Fruit fly (Drosophila melanogaster): Measurements from ENCODE around the gene Polr1D.

Gene Polr1D

dm6 chr2L:19140257-19140983 lies 5.4 kb upstream of the Polr1D start:
- TF ChIP-seq CG8159 (tag; optimal IDR thresholded peaks at IDR 0.05), result peak; percentile 57
- no peak for TF ChIP-seq CG32121 (GFP tag; IDR thresholded peaks at IDR 0.05)
- TF ChIP-seq CG12605 (GFP tag; IDR thresholded peaks at IDR 0.05), result no peak
- TF ChIP-seq CG9948 (tag; optimal IDR thresholded peaks at IDR 0.05), result peak; percentile 10
- TF ChIP-seq D1 (tag; optimal IDR thresholded peaks at IDR 0.05), result no peak
- peak; percentile 16 for TF ChIP-seq gl (tag; optimal IDR thresholded peaks at IDR 0.05)
- no peak for TF ChIP-seq Ets98B (GFP tag; IDR thresholded peaks at IDR 0.05)
- no peak for TF ChIP-seq CG8301 (tag; optimal IDR thresholded peaks at IDR 0.05)
- TF ChIP-seq fd96Ca (GFP tag; IDR thresholded peaks at IDR 0.05), result no peak
- no peak for TF ChIP-seq Snoo (tag; optimal IDR thresholded peaks at IDR 0.05)
- peak; percentile 6 for TF ChIP-seq Pif1A (GFP tag; optimal IDR thresholded peaks at IDR 0.05)
- TF ChIP-seq CG17806 (tag; optimal IDR thresholded peaks at IDR 0.05), result peak; percentile 49
- TF ChIP-seq rn (GFP tag; IDR thresholded peaks at IDR 0.05), result no peak
- no peak for TF ChIP-seq CG10348 (GFP tag; IDR thresholded peaks at IDR 0.05)
- no peak for TF ChIP-seq EcR (GFP tag; optimal IDR thresholded peaks at IDR 0.05)
- TF ChIP-seq CG4496 (GFP tag; IDR thresholded peaks at IDR 0.05), result no peak
- TF ChIP-seq CG15710 (tag; optimal IDR thresholded peaks at IDR 0.05), result no peak
- TF ChIP-seq Pif1B (GFP tag; optimal IDR thresholded peaks at IDR 0.05), result no peak
- no peak for TF ChIP-seq CG34367 (tag; optimal IDR thresholded peaks at IDR 0.05)
- TF ChIP-seq CG14655 (GFP tag; optimal IDR thresholded peaks at IDR 0.05), result peak; percentile 25

- no peak for TF ChIP-seq Pif1A (GFP tag; optimal IDR thresholded peaks at IDR 0.05)
- no peak for TF ChIP-seq CG4496 (GFP tag; IDR thresholded peaks at IDR 0.05)
- no peak for TF ChIP-seq CG34367 (tag; optimal IDR thresholded peaks at IDR 0.05)
- peak; percentile 23 for TF ChIP-seq EcR (GFP tag; optimal IDR thresholded peaks at IDR 0.05)
- no peak for TF ChIP-seq CG8159 (tag; optimal IDR thresholded peaks at IDR 0.05)
- TF ChIP-seq Pif1B (GFP tag; optimal IDR thresholded peaks at IDR 0.05), result no peak
- no peak for TF ChIP-seq CG32121 (GFP tag; IDR thresholded peaks at IDR 0.05)
- no peak for TF ChIP-seq CG17806 (tag; optimal IDR thresholded peaks at IDR 0.05)
Observed at dm6 chr2L:19139751-19140150, 4.7 kb upstream of the Polr1D start.

- TF ChIP-seq CG15710 (tag; optimal IDR thresholded peaks at IDR 0.05) (peak; percentile 13), Pif1B (GFP tag; optimal IDR thresholded peaks at IDR 0.05) (no peak), CG9948 (tag; optimal IDR thresholded peaks at IDR 0.05) (peak; percentile 17), CG4496 (GFP tag; IDR thresholded peaks at IDR 0.05) (no peak), Pif1A (GFP tag; optimal IDR thresholded peaks at IDR 0.05) (no peak), EcR (GFP tag; optimal IDR thresholded peaks at IDR 0.05) (peak; percentile 94), gl (tag; optimal IDR thresholded peaks at IDR 0.05) (no peak), CG8301 (tag; optimal IDR thresholded peaks at IDR 0.05) (no peak), fd96Ca (GFP tag; IDR thresholded peaks at IDR 0.05) (no peak), Snoo (tag; optimal IDR thresholded peaks at IDR 0.05) (no peak), CG13204 (GFP tag; optimal IDR thresholded peaks at IDR 0.05) (peak; percentile 19), CG17806 (tag; optimal IDR thresholded peaks at IDR 0.05) (peak; percentile 17)
Observed at dm6 chr2L:19138361-19139041, 3.5 kb upstream of the Polr1D start.

- TF ChIP-seq fd96Ca (GFP tag; IDR thresholded peaks at IDR 0.05) (no peak), CG17806 (tag; optimal IDR thresholded peaks at IDR 0.05) (no peak), CG34367 (tag; optimal IDR thresholded peaks at IDR 0.05) (no peak), EcR (GFP tag; optimal IDR thresholded peaks at IDR 0.05) (no peak), CG13204 (GFP tag; optimal IDR thresholded peaks at IDR 0.05) (no peak), rn (GFP tag; IDR thresholded peaks at IDR 0.05) (no peak)
Observed at dm6 chr2L:19137494-19138360, 2.7 kb upstream of the Polr1D start.

- TF ChIP-seq EcR (GFP tag; optimal IDR thresholded peaks at IDR 0.05), result no peak
- peak; percentile 90 for TF ChIP-seq Pif1A (GFP tag; optimal IDR thresholded peaks at IDR 0.05)
- TF ChIP-seq CG15710 (tag; optimal IDR thresholded peaks at IDR 0.05), result peak; percentile 95
- TF ChIP-seq CG13204 (GFP tag; optimal IDR thresholded peaks at IDR 0.05), result peak; percentile 86
- TF ChIP-seq D1 (tag; optimal IDR thresholded peaks at IDR 0.05), result peak; percentile 94
- peak; percentile 88 for TF ChIP-seq Snoo (tag; optimal IDR thresholded peaks at IDR 0.05)
- TF ChIP-seq CG12605 (GFP tag; IDR thresholded peaks at IDR 0.05), result peak; percentile 56
- peak; percentile 83 for TF ChIP-seq Pif1B (GFP tag; optimal IDR thresholded peaks at IDR 0.05)
- no peak for TF ChIP-seq CG10348 (GFP tag; IDR thresholded peaks at IDR 0.05)
- TF ChIP-seq CG8159 (tag; optimal IDR thresholded peaks at IDR 0.05), result peak; percentile 98
- peak; percentile 62; the same call in 2 of the 3 replicates for TF ChIP-seq fd96Ca (GFP tag; IDR thresholded peaks at IDR 0.05)
- TF ChIP-seq Ets98B (GFP tag; IDR thresholded peaks at IDR 0.05), result peak; percentile 30; the same call in 1 of the 2 replicates
- TF ChIP-seq CG17806 (tag; optimal IDR thresholded peaks at IDR 0.05), result peak; percentile 98
- TF ChIP-seq gl (tag; optimal IDR thresholded peaks at IDR 0.05), result peak; percentile 90
- TF ChIP-seq CG8301 (tag; optimal IDR thresholded peaks at IDR 0.05), result peak; percentile 89
- peak; percentile 71 for TF ChIP-seq CG4496 (GFP tag; IDR thresholded peaks at IDR 0.05)
- TF ChIP-seq CG14655 (GFP tag; optimal IDR thresholded peaks at IDR 0.05), result peak; percentile 94
- TF ChIP-seq rn (GFP tag; IDR thresholded peaks at IDR 0.05), result peak; percentile 14; the same call in 1 of the 2 replicates
- 0 out of 2 replicates have a peak, but pooled peaks have one; percentile 18 for TF ChIP-seq CG32121 (GFP tag; IDR thresholded peaks at IDR 0.05)
- TF ChIP-seq CG9948 (tag; optimal IDR thresholded peaks at IDR 0.05), result peak; percentile 98
- peak; percentile 96 for TF ChIP-seq CG34367 (tag; optimal IDR thresholded peaks at IDR 0.05)
Observed at dm6 chr2L:19136735-19137134, 1.7 kb upstream of the Polr1D start.
